Fruit fly (Drosophila melanogaster): ENCODE results near the gene CG1545.

Gene CG1545

dm6 chrX:11087384-11087783 lies 28.0 kb upstream of the CG1545 start:
- TF ChIP-seq achi (GFP tag; optimal IDR thresholded peaks at IDR 0.05): peak; percentile 9
- peak; percentile 64 for TF ChIP-seq Eip78C (GFP tag)
- peak; percentile 45 for TF ChIP-seq svp (GFP tag)
- TF ChIP-seq eg (GFP tag; IDR thresholded peaks at IDR 0.05): 0 out of 3 replicates have a peak, but pooled peaks have one; percentile 13
- TF ChIP-seq Lpt (GFP tag; optimal IDR thresholded peaks at IDR 0.05): no peak

- peak; percentile 39 for TF ChIP-seq svp (GFP tag)
- TF ChIP-seq cyc (GFP tag; optimal IDR thresholded peaks at IDR 0.05): no peak
Measured at dm6 chrX:11086250-11086649, 26.8 kb upstream of the CG1545 start, which contains the start of gene sev. TSS of gene sev (minus strand) at chrX:11086299.

dm6 chrX:11083007-11083406 lies 23.6 kb upstream of the CG1545 start:
- TF ChIP-seq Met (GFP tag; optimal IDR thresholded peaks at IDR 0.05) (no peak), CG7368 (GFP tag; optimal IDR thresholded peaks at IDR 0.05) (no peak), CG32006 (GFP tag; optimal IDR thresholded peaks at IDR 0.05) (no peak), OdsH (GFP tag; optimal IDR thresholded peaks at IDR 0.05) (no peak), pdm3 (GFP tag; optimal IDR thresholded peaks at IDR 0.05) (no peak), CG3919 (GFP tag; optimal IDR thresholded peaks at IDR 0.05) (no peak), achi (GFP tag; optimal IDR thresholded peaks at IDR 0.05) (no peak), CG6808 (GFP tag; optimal IDR thresholded peaks at IDR 0.05) (no peak), CG10669 (GFP tag; optimal IDR thresholded peaks at IDR 0.05) (no peak), vri (GFP tag; optimal IDR thresholded peaks at IDR 0.05) (no peak), CG6163 (GFP tag; IDR thresholded peaks at IDR 0.05) (no peak), Hr38 (GFP tag; optimal IDR thresholded peaks at IDR 0.05) (no peak), CG8319 (GFP tag; optimal IDR thresholded peaks at IDR 0.05) (no peak), svp (GFP tag) (no peak), Sox102F (GFP tag; optimal IDR thresholded peaks at IDR 0.05) (no peak), Sox14 (GFP tag; optimal IDR thresholded peaks at IDR 0.05) (no peak), Sox15 (GFP tag; optimal IDR thresholded peaks at IDR 0.05) (no peak), CG1621 (tag; optimal IDR thresholded peaks at IDR 0.05) (no peak)

DNA sequence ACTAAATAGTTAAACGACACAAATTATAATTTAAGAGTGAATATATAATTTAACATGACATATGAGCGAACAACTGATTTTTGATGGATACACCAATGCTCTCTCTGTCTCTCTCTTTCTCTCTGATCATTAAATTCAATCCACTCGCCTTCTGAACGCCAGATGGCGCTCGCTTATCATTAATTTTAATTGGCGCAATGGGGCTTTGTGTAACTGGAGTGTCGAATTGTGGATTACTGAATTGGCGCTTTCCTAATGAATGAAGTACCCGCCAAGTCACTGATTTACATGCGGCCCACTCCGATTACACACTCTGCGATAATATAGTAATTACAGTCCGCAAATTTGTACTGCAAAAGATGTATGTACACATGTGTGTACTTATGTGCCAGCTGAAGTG lies 22.4 kb upstream of the CG1545 start:
- no peak for TF ChIP-seq net (GFP tag; optimal IDR thresholded peaks at IDR 0.05)
- TF ChIP-seq Eip78C (GFP tag): peak; percentile 41

DNA sequence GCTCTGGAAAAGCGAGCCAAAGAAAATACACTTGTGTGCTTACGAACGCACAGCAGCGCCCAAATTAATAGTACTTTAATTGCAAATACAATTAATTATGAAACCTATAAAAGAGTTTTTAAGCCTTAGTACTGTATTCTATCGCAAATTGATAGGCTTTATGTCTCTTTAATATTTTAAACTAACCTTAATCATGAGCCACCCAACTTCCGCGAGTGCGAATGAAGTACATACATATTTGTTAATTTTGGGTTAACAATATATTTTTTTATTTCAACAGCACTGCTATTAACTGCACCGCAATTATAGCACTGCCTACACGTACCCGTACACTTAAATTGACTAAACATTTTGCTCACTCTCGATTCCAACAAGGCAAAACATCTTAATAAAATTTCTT lies 21.8 kb upstream of the CG1545 start:
- TF ChIP-seq CG1621 (tag; optimal IDR thresholded peaks at IDR 0.05): peak; percentile 13
- peak; percentile 51 for TF ChIP-seq svp (GFP tag)
- no peak for TF ChIP-seq ss (GFP tag; optimal IDR thresholded peaks at IDR 0.05)
- no peak for TF ChIP-seq acj6 (GFP tag; optimal IDR thresholded peaks at IDR 0.05)
- peak; percentile 33 for TF ChIP-seq Hr39 (GFP tag; optimal IDR thresholded peaks at IDR 0.05)
- TF ChIP-seq CG6792 (GFP tag; optimal IDR thresholded peaks at IDR 0.05): peak; percentile 40
- peak; percentile 56 for TF ChIP-seq CG6276 (GFP tag; optimal IDR thresholded peaks at IDR 0.05)
- TF ChIP-seq CG8632 (GFP tag; optimal IDR thresholded peaks at IDR 0.05): no peak
- TF ChIP-seq topi (GFP tag; optimal IDR thresholded peaks at IDR 0.05): peak; percentile 30
- peak; percentile 49 for TF ChIP-seq achi (GFP tag; optimal IDR thresholded peaks at IDR 0.05)
- TF ChIP-seq CG11902 (GFP tag; optimal IDR thresholded peaks at IDR 0.05): no peak
- no peak for TF ChIP-seq CG7368 (GFP tag; optimal IDR thresholded peaks at IDR 0.05)
- TF ChIP-seq spab (GFP tag; optimal IDR thresholded peaks at IDR 0.05): peak; percentile 39
- peak; percentile 32 for TF ChIP-seq CG6808 (GFP tag; optimal IDR thresholded peaks at IDR 0.05)
- TF ChIP-seq Sox14 (GFP tag; optimal IDR thresholded peaks at IDR 0.05): peak; percentile 34
- TF ChIP-seq CG15336 (GFP tag; IDR thresholded peaks at IDR 0.05): peak; percentile 67
- no peak for TF ChIP-seq fkh (GFP tag; optimal IDR thresholded peaks at IDR 0.05)
- TF ChIP-seq Met (GFP tag; optimal IDR thresholded peaks at IDR 0.05): no peak
- TF ChIP-seq eg (GFP tag; IDR thresholded peaks at IDR 0.05): peak; percentile 79
- TF ChIP-seq fd59A (GFP tag; optimal IDR thresholded peaks at IDR 0.05): peak; percentile 41
- TF ChIP-seq Ets96B (tag; optimal IDR thresholded peaks at IDR 0.05): peak; percentile 34
- peak; percentile 80 for TF ChIP-seq Eip78C (GFP tag)
- TF ChIP-seq Eip75B (GFP tag; optimal IDR thresholded peaks at IDR 0.05): peak; percentile 25
- TF ChIP-seq CG32006 (GFP tag; optimal IDR thresholded peaks at IDR 0.05): peak; percentile 71
- TF ChIP-seq dac (GFP tag; optimal IDR thresholded peaks at IDR 0.05): no peak
- peak; percentile 59 for TF ChIP-seq pdm3 (GFP tag; optimal IDR thresholded peaks at IDR 0.05)
- TF ChIP-seq CG31627 (GFP tag; optimal IDR thresholded peaks at IDR 0.05): peak; percentile 14
- no peak for TF ChIP-seq CG6854 (GFP tag; optimal IDR thresholded peaks at IDR 0.05)
- TF ChIP-seq fd85E (GFP tag; optimal IDR thresholded peaks at IDR 0.05): no peak
- peak; percentile 45 for TF ChIP-seq CG10631 (GFP tag; optimal IDR thresholded peaks at IDR 0.05)
- TF ChIP-seq net (GFP tag; optimal IDR thresholded peaks at IDR 0.05): peak; percentile 23
- TF ChIP-seq Ets21C (GFP tag; optimal IDR thresholded peaks at IDR 0.05): no peak
- TF ChIP-seq CG3032 (tag; optimal IDR thresholded peaks at IDR 0.05): no peak

All from whole organism, prepupa.